Fruit fly (Drosophila melanogaster) S2 (cell line): Measurements from ENCODE around the gene CG16758.

Source experiments
- CG8478 ChIP-seq: fragments of >200 bp; optimal IDR thresholded peaks from 2 replicates; lab custom pipeline; 2018
- CTCF ChIP-seq, 2 experiments: fragments of >200 bp; optimal IDR thresholded peaks; 2 replicates each; lab custom pipeline; 2018

DNA sequence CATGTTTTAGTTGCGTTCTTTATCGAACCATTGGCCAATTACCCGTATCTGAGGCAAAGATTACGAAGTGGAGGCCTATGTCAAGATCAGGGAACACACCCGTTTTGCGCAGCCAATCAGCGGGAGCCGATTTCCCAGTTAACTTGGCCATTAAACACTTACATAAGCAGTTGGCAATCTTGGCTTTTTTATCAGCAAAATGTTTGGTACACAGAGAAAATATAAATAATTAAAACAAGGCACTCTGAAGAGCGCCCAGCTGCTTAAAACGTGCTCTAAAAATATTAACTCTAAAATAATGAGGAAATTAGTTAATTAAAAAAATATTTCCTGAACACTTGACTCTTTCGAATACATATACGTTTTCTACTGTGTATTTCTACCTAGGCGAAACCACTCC lies 1.6 kb downstream of the CG16758 start:
- TF ChIP-seq CG8478 (lab: Kevin White, UChicago): no peak
- TF ChIP-seq CTCF (optimal IDR thresholded peaks at IDR 0.05; lab: Kevin White, UChicago): no peak
